Fruit fly (Drosophila melanogaster) whole organism, larva: Measurements from ENCODE around the gene jet.
A peak's percentile ranks its signal among the peaks of the same experiment; 100 is the strongest.

Source experiments
- noc ChIP-seq: fragments of 200-800 bp; sonication (Bioruptor generic); optimal IDR thresholded peaks from 3 replicates; lab custom pipeline; 2019; ENCODE audit warnings: missing biosample characterization, mild to moderate bottlenecking, missing genetic modification characterization, moderate library complexity

jet gene

DNA sequence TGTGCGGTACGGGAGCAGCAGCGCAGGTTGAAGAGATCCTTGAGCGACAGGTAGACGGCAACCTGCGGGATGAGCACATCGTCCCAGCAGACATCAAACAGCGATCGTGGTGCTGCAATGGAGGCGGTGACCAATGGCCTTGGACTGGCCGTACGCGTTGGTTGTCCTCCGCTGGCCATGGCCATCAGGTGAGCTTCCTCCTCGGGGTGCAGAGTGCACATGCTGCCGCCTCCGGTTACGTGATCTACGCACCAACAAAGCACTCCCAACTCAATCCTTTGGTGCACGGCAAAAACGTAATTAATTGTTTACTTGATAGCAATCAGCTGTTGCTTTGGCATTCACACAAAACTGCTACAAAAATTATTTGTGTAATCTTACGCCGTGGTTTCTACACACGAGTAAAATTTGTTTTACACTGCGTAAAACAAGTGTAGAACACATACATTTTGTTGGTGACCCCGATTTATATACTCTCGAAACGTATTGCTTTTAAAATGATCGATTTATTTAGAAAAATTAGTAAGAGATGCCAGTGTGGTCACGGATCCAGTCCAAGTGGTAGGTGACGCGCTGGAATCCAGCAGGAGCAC is at the start of gene jet:
jet (minus strand) TSS at position 332 of the 593 bp plus-strand sequence.
- TF ChIP-seq noc (tag; lab: Kevin White, UChicago) = no peak

- no peak for TF ChIP-seq noc (tag; lab: Kevin White, UChicago)
Observed at dm6 chr2L:4998571-4999191, 49.1 kb upstream of the jet start.

- no peak for TF ChIP-seq noc (tag; lab: Kevin White, UChicago)
Observed at dm6 chr2L:4998260-4998560, 48.6 kb upstream of the jet start.

DNA sequence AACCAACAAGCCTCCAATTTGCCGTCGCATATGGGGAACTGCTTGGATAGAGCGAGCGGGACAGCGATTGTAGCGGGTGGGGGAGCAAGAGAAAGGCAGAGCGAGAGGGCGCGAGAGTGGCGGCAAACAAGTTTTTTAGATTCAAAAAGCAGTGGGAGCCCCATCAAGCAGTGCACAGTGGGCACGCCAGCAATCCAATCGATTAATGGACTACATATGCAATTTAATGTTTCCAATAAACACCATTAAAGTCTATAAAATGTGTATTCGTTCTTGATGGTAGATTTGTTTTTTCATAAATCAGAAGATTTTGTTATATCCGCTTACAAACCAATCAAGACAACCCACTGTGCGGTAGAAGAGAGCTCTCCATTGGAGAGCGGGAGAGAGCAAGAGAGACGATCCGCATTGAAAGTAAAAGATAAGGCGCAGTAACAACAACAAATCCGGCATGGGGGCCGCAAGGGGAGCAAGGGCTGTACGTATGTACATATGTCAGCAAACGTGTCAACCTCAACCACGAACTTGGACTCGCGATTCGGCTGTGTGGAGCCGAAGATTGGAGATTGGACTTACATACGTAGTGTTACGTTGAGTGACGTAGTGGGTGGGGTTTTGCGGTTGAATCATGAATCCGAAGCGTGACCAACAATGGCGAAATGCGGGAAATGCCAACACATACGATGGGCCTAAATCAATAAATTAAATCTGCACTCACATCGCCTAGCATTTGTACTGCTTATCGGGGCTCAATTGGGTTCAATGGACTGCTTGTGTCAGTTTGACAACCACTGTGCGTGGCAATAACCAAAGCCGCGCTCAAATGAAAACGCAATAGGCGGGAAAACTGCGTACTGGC is 48.0 kb upstream of the jet start:
- peak; percentile 96 for TF ChIP-seq noc (tag; lab: Kevin White, UChicago)

dm6 chr2L:4996283-4996922 is 46.8 kb upstream of the jet start:
- TF ChIP-seq noc (tag; lab: Kevin White, UChicago) = no peak

- TF ChIP-seq noc (tag; lab: Kevin White, UChicago) = no peak
Observed at dm6 chr2L:4995837-4996136, 46.2 kb upstream of the jet start.

DNA sequence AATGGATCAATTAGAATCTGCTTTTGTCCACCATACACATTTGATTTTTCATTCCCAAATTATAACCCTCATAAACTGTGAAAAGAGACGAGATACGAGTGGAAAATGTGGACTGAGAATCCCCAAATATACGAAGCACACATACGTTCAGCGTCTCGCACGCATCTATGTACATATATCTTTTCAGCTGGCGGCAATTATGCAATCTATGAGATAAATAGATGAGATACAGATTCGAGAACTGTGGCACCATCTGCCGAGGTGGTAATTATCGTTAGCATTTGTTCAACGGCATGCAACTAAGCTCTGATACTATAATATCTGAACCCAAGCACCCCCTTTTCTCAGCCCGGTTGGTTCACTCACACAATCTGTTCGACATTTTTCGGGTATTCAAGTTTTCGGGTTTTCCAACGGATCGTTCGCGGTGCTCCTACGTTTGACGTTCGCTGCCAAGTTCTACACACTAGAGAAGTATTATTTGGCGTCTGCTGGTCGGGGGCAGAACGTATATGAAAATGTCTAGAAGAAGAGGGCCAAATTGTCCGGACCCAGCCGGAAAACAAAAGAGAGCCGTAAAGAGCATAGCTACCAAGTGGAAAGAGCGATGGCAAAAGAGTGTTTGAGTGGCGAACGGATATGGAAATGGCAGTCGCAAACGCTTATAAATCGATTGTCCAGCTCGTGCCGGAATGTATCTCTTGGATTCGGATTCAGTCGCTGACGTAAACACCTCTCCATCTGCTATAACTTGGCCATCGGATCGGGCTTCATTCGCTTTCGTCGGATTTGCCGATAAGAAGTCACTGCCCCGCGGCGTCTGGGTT is 45.6 kb upstream of the jet start:
- no peak for TF ChIP-seq noc (tag; lab: Kevin White, UChicago)

dm6 chr2L:4982098-4982646 is 32.6 kb upstream of the jet start:
- no peak for TF ChIP-seq noc (tag; lab: Kevin White, UChicago)

DNA sequence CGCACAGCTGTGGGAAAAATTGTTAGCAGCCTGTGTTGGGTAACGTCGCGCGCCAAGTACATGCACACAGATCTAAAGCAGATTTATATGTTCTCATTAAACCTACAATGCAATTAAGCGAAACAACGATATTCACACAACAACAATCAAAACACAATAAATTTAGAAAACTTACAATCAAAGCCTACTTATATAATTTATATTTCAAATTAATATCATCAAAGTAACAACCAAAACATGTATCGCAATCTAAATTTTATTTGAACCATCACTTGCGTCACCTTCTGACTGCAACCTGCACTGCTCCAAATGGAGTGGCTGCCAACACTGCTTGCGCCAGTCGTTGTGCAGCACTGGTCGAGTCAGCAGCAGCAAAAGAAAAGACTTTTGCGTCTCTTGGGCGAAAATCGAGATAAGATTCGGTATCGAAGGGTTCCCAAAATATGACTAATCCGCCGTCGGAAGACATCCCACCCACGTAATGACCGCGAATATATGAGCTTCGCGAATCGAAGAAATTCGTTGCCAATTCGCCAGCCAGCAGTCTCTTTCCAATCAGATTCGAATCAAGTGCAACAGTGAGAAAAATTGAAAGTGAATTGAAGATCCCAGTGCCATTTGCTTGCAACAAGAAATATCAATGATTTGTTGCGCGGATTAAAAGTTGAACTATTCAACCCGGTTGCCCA is 31.8 kb upstream of the jet start, which contains the start of the genes CG8892 and CG34126:
CG8892 (minus strand) TSS at position 315 of the 689 bp plus-strand sequence.
CG34126 (plus strand) TSS at position 337 of the 689 bp plus-strand sequence.
- peak; percentile 98 for TF ChIP-seq noc (tag; lab: Kevin White, UChicago)

dm6 chr2L:4979138-4979537 is 29.6 kb upstream of the jet start, which contains the start of gene CG8891:
CG8891 (minus strand) TSS chr2L:4979379.
- TF ChIP-seq noc (tag; lab: Kevin White, UChicago) = no peak

dm6 chr2L:4976988-4977551 is 27.5 kb upstream of the jet start, which contains the start of the genes Gmd and CG3792:
Gmd (minus strand) TSS chr2L:4977023.
CG3792 (plus strand) TSS chr2L:4977312.
- TF ChIP-seq noc (tag; lab: Kevin White, UChicago) = peak; percentile 87

DNA sequence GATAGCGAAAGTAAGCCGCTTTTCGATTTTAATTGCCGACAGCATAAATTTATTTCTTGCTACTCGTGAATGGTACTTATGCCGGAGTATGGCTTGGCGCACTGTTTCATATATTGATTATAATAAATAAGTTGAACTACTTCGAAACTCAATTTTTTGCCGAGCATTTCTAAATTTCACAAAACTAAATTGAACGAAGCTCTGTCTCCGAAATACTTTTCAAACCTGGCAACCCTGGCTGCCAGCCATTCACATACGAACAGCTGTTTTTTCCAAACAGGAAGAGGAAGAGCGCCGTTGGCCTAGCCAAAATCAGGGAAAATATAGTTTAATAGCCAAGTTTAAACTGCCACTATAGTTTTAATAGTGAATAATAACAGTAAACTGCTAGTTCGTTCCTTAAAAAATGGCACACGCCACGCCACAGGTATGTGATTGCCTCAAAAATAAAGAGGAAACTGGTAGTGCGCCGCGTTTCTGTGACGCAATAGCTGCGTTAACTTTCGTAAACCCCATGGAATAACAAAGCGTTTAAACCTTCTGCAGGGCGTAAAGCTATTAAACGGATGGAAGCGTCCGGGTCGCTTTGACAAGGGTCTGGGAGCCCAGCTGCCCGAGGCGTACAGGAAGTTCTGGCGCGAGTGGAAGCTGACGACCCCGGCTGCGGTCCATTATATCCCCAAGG is 24.3 kb upstream of the jet start, which contains the start of gene mRpL28:
mRpL28 (plus strand) TSS at position 246 of the 685 bp plus-strand sequence.
- TF ChIP-seq noc (tag; lab: Kevin White, UChicago) = no peak

DNA sequence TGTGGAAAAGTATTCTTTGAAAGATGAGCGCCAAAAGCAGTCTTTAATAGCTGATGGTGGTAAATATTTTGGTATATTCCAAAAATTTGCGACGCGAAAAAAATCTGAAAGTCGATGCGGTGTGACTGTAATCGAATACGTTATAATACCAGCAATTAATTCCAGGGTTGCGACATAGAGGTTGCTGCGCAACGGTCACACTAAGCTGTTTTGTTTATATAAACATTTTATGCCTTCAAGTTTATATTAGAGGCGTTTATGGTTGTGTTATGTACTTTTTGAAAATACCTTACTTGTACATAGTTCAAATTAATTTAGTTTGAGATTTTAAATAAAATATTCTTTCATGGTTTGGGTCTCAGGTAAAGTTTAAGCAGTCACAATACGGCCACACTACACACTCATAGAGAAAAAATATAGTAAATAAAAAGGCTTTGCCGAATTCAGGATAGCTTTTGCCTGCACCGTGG is 21.8 kb upstream of the jet start, which contains the start of gene CG14043:
CG14043 (plus strand) TSS at position 374 of the 470 bp plus-strand sequence.
- no peak for TF ChIP-seq noc (tag; lab: Kevin White, UChicago)
